Worm (Caenorhabditis elegans) whole organism, L1 larva: ENCODE measurements around the gene F19F10.3.
A peak's percentile ranks its signal among the peaks of the same experiment; 100 is the strongest.
"Not testable (repeated sequence)": the region's sequence is repeated elsewhere in the genome, so short reads cannot be mapped to it uniquely, and the experiment has no call there.

Experiments used
- aha-1 ChIP-seq: fragments of 150-350 bp; optimal IDR thresholded peaks from 2 replicates; lab custom pipeline; 2014; ENCODE audit warnings: missing biosample characterization, missing genetic modification characterization
- alr-1 ChIP-seq: fragments of 200-800 bp; sonication (Bioruptor generic); optimal IDR thresholded peaks from 2 replicates; lab custom pipeline; 2018; ENCODE audit warnings: borderline replicate concordance, mild to moderate bottlenecking, missing genetic modification characterization, missing compliant biosample characterization
- ama-1 ChIP-seq: fragments of 150-350 bp; optimal IDR thresholded peaks from 2 replicates; lab custom pipeline; 2014
- ceh-8 ChIP-seq: fragments of 200-800 bp; sonication (Bioruptor generic); optimal IDR thresholded peaks from 2 replicates; lab custom pipeline; 2018; ENCODE audit warnings: mild to moderate bottlenecking, missing genetic modification characterization, moderate library complexity, missing compliant biosample characterization
- ceh-90 ChIP-seq: sonication (generic microtip); optimal IDR thresholded peaks from 2 replicates; lab custom pipeline; 2016; ENCODE audit warnings: missing genetic modification characterization, missing compliant biosample characterization
- dpl-1 ChIP-seq, 3 experiments: fragments of 150-350 bp in 2 of 3; sonication (generic microtip) in 1 of 3; optimal IDR thresholded peaks; 2 replicates each; lab custom pipeline; 2014 to 2017; ENCODE audit warnings: missing biosample characterization in 3 of 3, missing genetic modification characterization in 3 of 3, missing genetic modification reagents in 3 of 3
- efl-1 ChIP-seq, 4 experiments: fragments of 150-350 bp; optimal IDR thresholded peaks in 3 of 4; peaks in 1 of 4; 1 replicate in 1 of 4; 2 replicates in 3 of 4; lab custom pipeline; 2014; ENCODE audit warnings: missing biosample characterization in 2 of 4, missing genetic modification characterization in 2 of 4, missing genetic modification reagents in 2 of 4
- elt-2 ChIP-seq: sonication (generic microtip); optimal IDR thresholded peaks from 2 replicates; lab custom pipeline; 2016; ENCODE audit warnings: missing genetic modification characterization, mild to moderate bottlenecking, inconsistent platforms, missing compliant biosample characterization, missing genetic modification reagents
- ets-5 ChIP-seq: fragments of 200-800 bp; sonication (Bioruptor generic); IDR thresholded peaks from 2 replicates; pipeline ENCODE4 v1.3.6; 2022; ENCODE audit warnings: missing genetic modification characterization, missing compliant biosample characterization
- fkh-8 ChIP-seq: sonication (generic microtip); optimal IDR thresholded peaks from 2 replicates; lab custom pipeline; 2016; ENCODE audit warnings: mild to moderate bottlenecking, missing genetic modification characterization, missing compliant biosample characterization
- jun-1 ChIP-seq: fragments of 150-350 bp; optimal IDR thresholded peaks from 2 replicates; lab custom pipeline; 2014; ENCODE audit warnings: missing biosample characterization, missing genetic modification reagents, missing genetic modification characterization
- lin-13 ChIP-seq: fragments of 150-350 bp; optimal IDR thresholded peaks from 2 replicates; lab custom pipeline; 2014; ENCODE audit warnings: missing biosample characterization, missing genetic modification reagents, missing genetic modification characterization
- lir-3 ChIP-seq: sonication (generic microtip); optimal IDR thresholded peaks from 2 replicates; lab custom pipeline; 2016; ENCODE audit warnings: mild to moderate bottlenecking, missing genetic modification characterization, moderate library complexity, missing compliant biosample characterization; ENCODE audit not compliant: poor library complexity
- mef-2 ChIP-seq: fragments of 150-350 bp; optimal IDR thresholded peaks from 2 replicates; lab custom pipeline; 2014; ENCODE audit warnings: missing biosample characterization, missing genetic modification characterization
- nhr-237 ChIP-seq: fragments of 150-350 bp; optimal IDR thresholded peaks from 2 replicates; lab custom pipeline; 2014; ENCODE audit warnings: missing biosample characterization, missing genetic modification characterization
- nhr-28 ChIP-seq: fragments of 150-350 bp; optimal IDR thresholded peaks from 2 replicates; lab custom pipeline; 2014; ENCODE audit warnings: missing biosample characterization, missing genetic modification characterization
- nhr-71 ChIP-seq: sonication (generic microtip); optimal IDR thresholded peaks from 2 replicates; lab custom pipeline; 2016; ENCODE audit warnings: mild to moderate bottlenecking, missing genetic modification characterization, moderate library complexity, missing compliant biosample characterization
- nhr-77 ChIP-seq: fragments of 150-350 bp; optimal IDR thresholded peaks from 2 replicates; lab custom pipeline; 2014; ENCODE audit warnings: missing biosample characterization, missing genetic modification characterization
- nhr-84 ChIP-seq: sonication (generic microtip); optimal IDR thresholded peaks from 2 replicates; lab custom pipeline; 2017; ENCODE audit warnings: missing biosample characterization, missing genetic modification characterization
- nhr-90 ChIP-seq: sonication (generic microtip); optimal IDR thresholded peaks from 2 replicates; lab custom pipeline; 2016; ENCODE audit warnings: mild to moderate bottlenecking, missing genetic modification characterization, missing compliant biosample characterization; ENCODE audit not compliant: poor library complexity
- rnt-1 ChIP-seq: sonication (generic microtip); optimal IDR thresholded peaks from 2 replicates; lab custom pipeline; 2016; ENCODE audit warnings: mild to moderate bottlenecking, missing genetic modification characterization, moderate library complexity, missing compliant biosample characterization
- swsn-7 ChIP-seq: sonication (generic microtip); optimal IDR thresholded peaks from 2 replicates; lab custom pipeline; 2016; ENCODE audit warnings: missing genetic modification characterization, missing compliant biosample characterization
- tbx-2 ChIP-seq: sonication (generic microtip); optimal IDR thresholded peaks from 2 replicates; lab custom pipeline; 2016; ENCODE audit warnings: missing genetic modification characterization, missing compliant biosample characterization
- unc-130 ChIP-seq: fragments of 150-350 bp; optimal IDR thresholded peaks from 2 replicates; lab custom pipeline; 2017; ENCODE audit warnings: missing biosample characterization, missing genetic modification characterization, inconsistent platforms
- vab-15 ChIP-seq: sonication (generic microtip); optimal IDR thresholded peaks from 2 replicates; lab custom pipeline; 2017; ENCODE audit warnings: missing genotype, mild to moderate bottlenecking, missing genetic modification characterization, missing compliant biosample characterization
- zag-1 ChIP-seq: fragments of 150-350 bp; optimal IDR thresholded peaks from 2 replicates; lab custom pipeline; 2014; ENCODE audit warnings: missing biosample characterization, missing genetic modification characterization

F19F10.3 gene

ce11 chrV:7508566-7509044, 43.3 kb upstream of the F19F10.3 start, which contains the start of the genes str-31 and nhr-172:
str-31 (minus strand) TSS chrV:7508666.
nhr-172 (plus strand) TSS chrV:7508994.
- TF ChIP-seq swsn-7 (no peak), ets-5 (GFP tag; lab: Robert Waterston, UW) (no peak)

ce11 chrV:7511465-7511864, 40.5 kb upstream of the F19F10.3 start, which contains the start of gene nhr-171:
nhr-171 (plus strand) TSS chrV:7511765.
- not testable (repeated sequence) for TF ChIP-seq nhr-237 (tag; lab: Kevin White, UChicago); ama-1 (lab: Kevin White, UChicago); tbx-2 (tag; lab: Kevin White, UChicago)

- TF ChIP-seq nhr-77 (tag; lab: Kevin White, UChicago), result no peak
Measured at ce11 chrV:7514939-7515338, 37.0 kb upstream of the F19F10.3 start, which contains the start of gene srb-18. srb-18 (plus strand) TSS chrV:7515239.

ce11 chrV:7520077-7520476, 31.8 kb upstream of the F19F10.3 start, which contains the start of gene srb-19:
srb-19 (minus strand) TSS chrV:7520177.
- TF ChIP-seq mef-2, result no peak
- no peak for TF ChIP-seq vab-15
- peak; percentile 1 for TF ChIP-seq fkh-8
- TF ChIP-seq nhr-84 (tag; lab: Kevin White, UChicago), result no peak
- TF ChIP-seq tbx-2 (tag; lab: Kevin White, UChicago), result no peak
- TF ChIP-seq rnt-1 (tag; lab: Kevin White, UChicago), result no peak
- no peak for TF ChIP-seq nhr-28
- TF ChIP-seq nhr-71 (tag; lab: Kevin White, UChicago), result peak; percentile 26
- TF ChIP-seq ceh-8 (GFP tag; lab: Kevin White, UChicago), result no peak
- no peak for TF ChIP-seq aha-1 (tag; lab: Kevin White, UChicago)
- TF ChIP-seq, all 84 proteins: peak for 2

ce11 chrV:7521304-7521703, 30.6 kb upstream of the F19F10.3 start:
- TF ChIP-seq elt-2 (tag; lab: Kevin White, UChicago), result peak; percentile 75
- no peak for TF ChIP-seq dpl-1 (GFP tag; optimal IDR thresholded peaks at IDR 0.05; lab: Kevin White, UChicago)

- no peak for TF ChIP-seq zag-1 (tag; lab: Kevin White, UChicago)
- no peak for TF ChIP-seq ceh-90 (tag; lab: Kevin White, UChicago)
- no peak for TF ChIP-seq unc-130 (tag; lab: Kevin White, UChicago)
- no peak for TF ChIP-seq ceh-8 (GFP tag; lab: Kevin White, UChicago)
- no peak for TF ChIP-seq nhr-90 (tag; lab: Kevin White, UChicago)
- no peak for TF ChIP-seq jun-1 (tag; lab: Kevin White, UChicago)
- TF ChIP-seq lin-13, result no peak
Measured at ce11 chrV:7522279-7522678, 29.6 kb upstream of the F19F10.3 start, which contains the start of gene C54F6.15. C54F6.15 (minus strand) TSS chrV:7522379.

- TF ChIP-seq alr-1 (tag; lab: Kevin White, UChicago), result no peak
- TF ChIP-seq swsn-7, result no peak
Measured at ce11 chrV:7523392-7523791, 28.5 kb upstream of the F19F10.3 start, which contains the start of gene C54F6.6. C54F6.6 (plus strand) TSS chrV:7523692.

ce11 chrV:7524447-7524846, 27.5 kb upstream of the F19F10.3 start, which contains the start of gene C54F6.20:
C54F6.20 (plus strand) TSS chrV:7524747.
- TF ChIP-seq lir-3, result no peak
- no peak for TF ChIP-seq efl-1 (optimal IDR thresholded peaks at IDR 0.05; lab: Kevin White, UChicago)
- TF ChIP-seq efl-1 (GFP tag; optimal IDR thresholded peaks at IDR 0.05 in 1 of 2; lab: Kevin White, UChicago), result peak in 1 of 2 experiments; percentile 54
- no peak for TF ChIP-seq dpl-1 (GFP tag; optimal IDR thresholded peaks at IDR 0.05; lab: Kevin White, UChicago)
- TF ChIP-seq, all 84 proteins: peak for 1
